Worm (Caenorhabditis elegans) whole organism, L1 larva: ENCODE results near the gene R08C7.12.
A peak's percentile ranks its signal among the peaks of the same experiment; 100 is the strongest.

Experiments
- Y116A8C.19 ChIP-seq: sonication (generic microtip); optimal IDR thresholded peaks from 2 replicates; lab custom pipeline; 2016; ENCODE audit warnings: missing compliant biosample characterization, missing genetic modification characterization, borderline replicate concordance
- aha-1 ChIP-seq: fragments of 150-350 bp; optimal IDR thresholded peaks from 2 replicates; lab custom pipeline; 2014; ENCODE audit warnings: missing biosample characterization, missing genetic modification characterization
- aly-2 ChIP-seq: fragments of 150-350 bp; optimal IDR thresholded peaks from 2 replicates; lab custom pipeline; 2014; ENCODE audit warnings: missing biosample characterization, missing genetic modification characterization
- blmp-1 ChIP-seq: fragments of 150-350 bp; optimal IDR thresholded peaks from 2 replicates; lab custom pipeline; 2014; ENCODE audit warnings: missing biosample characterization, missing genetic modification characterization
- ceh-63 ChIP-seq: fragments of 200-800 bp; sonication (Bioruptor generic); optimal IDR thresholded peaks from 2 replicates; lab custom pipeline; 2018; ENCODE audit warnings: mild to moderate bottlenecking, missing genetic modification characterization, missing compliant biosample characterization
- ceh-90 ChIP-seq: sonication (generic microtip); optimal IDR thresholded peaks from 2 replicates; lab custom pipeline; 2016; ENCODE audit warnings: missing genetic modification characterization, missing compliant biosample characterization
- efl-1 ChIP-seq, 4 experiments: fragments of 150-350 bp; optimal IDR thresholded peaks in 3 of 4; peaks in 1 of 4; 1 replicate in 1 of 4; 2 replicates in 3 of 4; lab custom pipeline; 2014; ENCODE audit warnings: missing biosample characterization in 2 of 4, missing genetic modification characterization in 2 of 4, missing genetic modification reagents in 2 of 4
- efl-3 ChIP-seq: fragments of 200-800 bp; sonication (Bioruptor generic); optimal IDR thresholded peaks from 2 replicates; lab custom pipeline; 2018; ENCODE audit warnings: mild to moderate bottlenecking, missing genetic modification characterization, missing compliant biosample characterization
- egl-13 ChIP-seq: sonication (generic microtip); optimal IDR thresholded peaks from 2 replicates; lab custom pipeline; 2016; ENCODE audit warnings: missing genotype, missing genetic modification reagents, missing genetic modification characterization, missing compliant biosample characterization
- ets-5 ChIP-seq: fragments of 200-800 bp; sonication (Bioruptor generic); IDR thresholded peaks from 2 replicates; pipeline ENCODE4 v1.3.6; 2022; ENCODE audit warnings: missing genetic modification characterization, missing compliant biosample characterization
- fkh-10 ChIP-seq: sonication (generic microtip); optimal IDR thresholded peaks from 2 replicates; lab custom pipeline; 2017; ENCODE audit warnings: missing biosample characterization, missing genetic modification reagents, missing genetic modification characterization
- fkh-8 ChIP-seq: sonication (generic microtip); optimal IDR thresholded peaks from 2 replicates; lab custom pipeline; 2016; ENCODE audit warnings: mild to moderate bottlenecking, missing genetic modification characterization, missing compliant biosample characterization
- fos-1 ChIP-seq: fragments of 150-350 bp; optimal IDR thresholded peaks from 2 replicates; lab custom pipeline; 2014; ENCODE audit warnings: missing biosample characterization, missing genetic modification characterization
- isw-1 ChIP-seq: fragments of 200-800 bp; sonication (Bioruptor generic); IDR thresholded peaks from 2 replicates; pipeline ENCODE4 v1.3.6; 2022; ENCODE audit warnings: missing genetic modification characterization, missing compliant biosample characterization
- jun-1 ChIP-seq: fragments of 150-350 bp; optimal IDR thresholded peaks from 2 replicates; lab custom pipeline; 2014; ENCODE audit warnings: missing biosample characterization, missing genetic modification reagents, missing genetic modification characterization
- lin-14 ChIP-seq: fragments of 200-800 bp; sonication (Bioruptor generic); optimal IDR thresholded peaks from 2 replicates; lab custom pipeline; 2018; ENCODE audit warnings: mild to moderate bottlenecking, missing genetic modification characterization, moderate library complexity, missing compliant biosample characterization
- lin-35 ChIP-seq, 2 experiments: fragments of 150-350 bp; optimal IDR thresholded peaks; 2 replicates each; lab custom pipeline; 2014; ENCODE audit warnings: missing biosample characterization in 2 of 2, missing genetic modification characterization in 2 of 2, missing genetic modification reagents in 2 of 2
- nhr-20 ChIP-seq: sonication (generic microtip); optimal IDR thresholded peaks from 2 replicates; lab custom pipeline; 2016; ENCODE audit warnings: mild to moderate bottlenecking, missing genetic modification characterization, missing compliant biosample characterization
- nhr-28 ChIP-seq: fragments of 150-350 bp; optimal IDR thresholded peaks from 2 replicates; lab custom pipeline; 2014; ENCODE audit warnings: missing biosample characterization, missing genetic modification characterization
- nhr-47 ChIP-seq: sonication (generic microtip); optimal IDR thresholded peaks from 2 replicates; lab custom pipeline; 2016; ENCODE audit warnings: mild to moderate bottlenecking, missing genetic modification characterization, moderate library complexity, missing compliant biosample characterization
- nhr-77 ChIP-seq: fragments of 150-350 bp; optimal IDR thresholded peaks from 2 replicates; lab custom pipeline; 2014; ENCODE audit warnings: missing biosample characterization, missing genetic modification characterization
- nhr-85 ChIP-seq: sonication (generic microtip); peaks from one replicate; lab custom pipeline; 2016; ENCODE audit warnings: missing genetic modification characterization, inconsistent platforms, missing compliant biosample characterization
- skn-1 ChIP-seq: fragments of 150-350 bp; optimal IDR thresholded peaks from 2 replicates; lab custom pipeline; 2014; ENCODE audit warnings: missing biosample characterization, missing genetic modification characterization
- sox-4 ChIP-seq: sonication (generic microtip); optimal IDR thresholded peaks from 2 replicates; lab custom pipeline; 2016; ENCODE audit warnings: missing genetic modification characterization, missing compliant biosample characterization
- tbx-2 ChIP-seq: sonication (generic microtip); optimal IDR thresholded peaks from 2 replicates; lab custom pipeline; 2016; ENCODE audit warnings: missing genetic modification characterization, missing compliant biosample characterization
- tlp-1 ChIP-seq: fragments of 150-350 bp; optimal IDR thresholded peaks from 2 replicates; lab custom pipeline; 2014; ENCODE audit warnings: missing biosample characterization, missing genetic modification characterization
- unc-130 ChIP-seq: fragments of 150-350 bp; optimal IDR thresholded peaks from 2 replicates; lab custom pipeline; 2017; ENCODE audit warnings: missing biosample characterization, missing genetic modification characterization, inconsistent platforms
- unc-98 ChIP-seq: fragments of 200-800 bp; sonication (Bioruptor generic); IDR thresholded peaks from 2 replicates; pipeline ENCODE4 v1.3.6; 2022; ENCODE audit warnings: missing genetic modification characterization, missing compliant biosample characterization
- vab-15 ChIP-seq: sonication (generic microtip); optimal IDR thresholded peaks from 2 replicates; lab custom pipeline; 2017; ENCODE audit warnings: missing genotype, mild to moderate bottlenecking, missing genetic modification characterization, missing compliant biosample characterization

Gene R08C7.12

ce11 chrIV:4407055-4407461 is 42.5 kb upstream of the R08C7.12 start (continued):
- TF ChIP-seq fos-1 (tag; lab: Kevin White, UChicago) (no peak), lin-14 (GFP tag; lab: Kevin White, UChicago) (peak; percentile 67), nhr-47 (peak; percentile 32), nhr-20 (tag; lab: Kevin White, UChicago) (peak; percentile 53), blmp-1 (tag; lab: Kevin White, UChicago) (no peak)

ce11 chrIV:4408714-4409113 is 40.8 kb upstream of the R08C7.12 start:
- TF ChIP-seq vab-15 (tag; lab: Kevin White, UChicago) (no peak), efl-1 (optimal IDR thresholded peaks at IDR 0.05; lab: Kevin White, UChicago) (no peak), efl-1 (GFP tag; optimal IDR thresholded peaks at IDR 0.05 in 1 of 2; lab: Kevin White, UChicago) (peak in 1 of 2 experiments; percentile 81), efl-3 (GFP tag; lab: Kevin White, UChicago) (no peak), fos-1 (tag; lab: Kevin White, UChicago) (no peak)

DNA sequence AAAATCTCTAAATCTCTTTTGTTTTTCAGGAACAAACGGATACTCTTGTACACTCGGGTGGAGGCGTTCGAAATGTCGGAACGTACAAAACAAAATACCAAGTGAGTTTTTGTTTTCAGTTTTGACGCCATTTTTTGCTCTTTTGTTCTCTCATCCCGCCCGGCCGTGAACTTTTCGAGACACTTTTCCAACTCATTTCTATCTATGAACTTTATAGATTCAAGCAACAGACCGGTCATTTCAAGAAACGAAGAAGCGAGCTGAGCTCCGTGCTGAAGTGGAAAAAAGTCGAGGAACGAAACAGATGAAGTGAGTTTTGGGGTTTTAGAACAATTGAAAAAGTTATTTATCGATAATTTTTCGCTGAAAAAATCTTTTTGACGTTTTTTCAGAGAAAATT is 39.0 kb upstream of the R08C7.12 start:
- TF ChIP-seq Y116A8C.19 (tag; lab: Kevin White, UChicago) (no peak), efl-1 (optimal IDR thresholded peaks at IDR 0.05; lab: Kevin White, UChicago) (no peak), efl-1 (GFP tag; optimal IDR thresholded peaks at IDR 0.05 in 1 of 2; lab: Kevin White, UChicago) (peak in 1 of 2 experiments; percentile 70), nhr-85 (tag; lab: Kevin White, UChicago) (peak; percentile 18), egl-13 (tag; lab: Kevin White, UChicago) (no peak)

DNA sequence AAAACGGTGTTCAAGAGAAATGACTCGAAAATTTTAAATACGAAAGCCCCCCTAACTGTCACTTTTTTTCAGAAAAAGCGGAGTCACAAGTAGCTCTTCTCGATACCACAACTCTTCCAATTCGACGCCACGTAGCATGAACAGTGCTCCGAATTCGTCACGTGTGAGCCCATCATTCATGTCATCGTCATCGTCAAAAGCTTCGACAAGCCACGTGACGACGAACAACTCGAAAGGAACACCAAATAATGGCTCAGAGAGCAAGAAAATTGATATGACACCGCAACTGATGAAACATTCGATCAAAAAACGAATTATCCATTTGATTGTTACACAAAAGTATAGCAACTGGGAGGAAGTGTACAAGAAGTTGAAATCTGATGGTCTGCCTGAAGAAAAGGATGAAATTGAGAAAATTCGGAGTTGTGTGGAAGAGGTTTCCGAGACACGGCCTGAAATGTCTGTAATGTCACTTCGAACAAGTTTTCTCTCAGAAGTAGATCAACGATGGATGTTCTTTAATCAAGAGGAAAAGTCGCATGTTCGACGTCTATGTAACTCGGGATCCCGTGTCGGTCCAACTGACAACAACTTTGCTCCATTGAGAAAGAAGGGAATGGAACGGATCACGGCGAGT is 38.1 kb upstream of the R08C7.12 start:
- TF ChIP-seq isw-1 (GFP tag; lab: Robert Waterston, UW) (no peak), ceh-63 (no peak), skn-1 (tag; lab: Kevin White, UChicago) (no peak), tbx-2 (tag; lab: Kevin White, UChicago) (no peak), fkh-8 (no peak), blmp-1 (tag; lab: Kevin White, UChicago) (no peak), unc-130 (tag; lab: Kevin White, UChicago) (no peak), lin-35 (GFP tag; optimal IDR thresholded peaks at IDR 0.05; lab: Kevin White, UChicago) (no peak), aly-2 (tag; lab: Kevin White, UChicago) (no peak), ets-5 (no peak), efl-1 (optimal IDR thresholded peaks at IDR 0.05; lab: Kevin White, UChicago) (no peak), efl-1 (GFP tag; optimal IDR thresholded peaks at IDR 0.05 in 1 of 2; lab: Kevin White, UChicago) (no peak), tlp-1 (tag; lab: Kevin White, UChicago) (no peak), lin-14 (GFP tag; lab: Kevin White, UChicago) (no peak), unc-98 (GFP tag; lab: Robert Waterston, UW) (no peak), jun-1 (tag; lab: Kevin White, UChicago) (no peak), ceh-90 (tag; lab: Kevin White, UChicago) (no peak), sox-4 (tag; lab: Kevin White, UChicago) (no peak)

ce11 chrIV:4411948-4412335 is 37.6 kb upstream of the R08C7.12 start:
- TF ChIP-seq efl-1 (optimal IDR thresholded peaks at IDR 0.05; lab: Kevin White, UChicago): no peak
- peak in 1 of 2 experiments; percentile 60 for TF ChIP-seq efl-1 (GFP tag; optimal IDR thresholded peaks at IDR 0.05 in 1 of 2; lab: Kevin White, UChicago)
- no peak for TF ChIP-seq fkh-10 (GFP tag; lab: Kevin White, UChicago)
- TF ChIP-seq, all 84 proteins: peak for 1

- TF ChIP-seq skn-1 (tag; lab: Kevin White, UChicago) (no peak), aha-1 (tag; lab: Kevin White, UChicago) (no peak), fos-1 (tag; lab: Kevin White, UChicago) (no peak), nhr-77 (tag; lab: Kevin White, UChicago) (no peak), nhr-28 (tag; lab: Kevin White, UChicago) (no peak), efl-1 (optimal IDR thresholded peaks at IDR 0.05; lab: Kevin White, UChicago) (no peak), efl-1 (GFP tag; optimal IDR thresholded peaks at IDR 0.05 in 1 of 2; lab: Kevin White, UChicago) (peak in 1 of 2 experiments; percentile 58)
Observed at ce11 chrIV:4413114-4413513, 36.4 kb upstream of the R08C7.12 start.
